Fruit fly (Drosophila melanogaster) whole organism, pupa: ENCODE results near the gene CG46460.

Experiments used
- EcR ChIP-seq: fragments of 200-800 bp; sonication (Bioruptor generic); optimal IDR thresholded peaks from 3 replicates; lab custom pipeline; 2019; ENCODE audit warnings: missing biosample characterization, missing genetic modification characterization, mild to moderate bottlenecking, moderate library complexity, missing genetic modification reagents
- gl ChIP-seq: fragments of 200-800 bp; sonication (Bioruptor generic); optimal IDR thresholded peaks from 2 replicates; lab custom pipeline; 2018; ENCODE audit warnings: missing biosample characterization, mild to moderate bottlenecking, missing genetic modification characterization

DNA sequence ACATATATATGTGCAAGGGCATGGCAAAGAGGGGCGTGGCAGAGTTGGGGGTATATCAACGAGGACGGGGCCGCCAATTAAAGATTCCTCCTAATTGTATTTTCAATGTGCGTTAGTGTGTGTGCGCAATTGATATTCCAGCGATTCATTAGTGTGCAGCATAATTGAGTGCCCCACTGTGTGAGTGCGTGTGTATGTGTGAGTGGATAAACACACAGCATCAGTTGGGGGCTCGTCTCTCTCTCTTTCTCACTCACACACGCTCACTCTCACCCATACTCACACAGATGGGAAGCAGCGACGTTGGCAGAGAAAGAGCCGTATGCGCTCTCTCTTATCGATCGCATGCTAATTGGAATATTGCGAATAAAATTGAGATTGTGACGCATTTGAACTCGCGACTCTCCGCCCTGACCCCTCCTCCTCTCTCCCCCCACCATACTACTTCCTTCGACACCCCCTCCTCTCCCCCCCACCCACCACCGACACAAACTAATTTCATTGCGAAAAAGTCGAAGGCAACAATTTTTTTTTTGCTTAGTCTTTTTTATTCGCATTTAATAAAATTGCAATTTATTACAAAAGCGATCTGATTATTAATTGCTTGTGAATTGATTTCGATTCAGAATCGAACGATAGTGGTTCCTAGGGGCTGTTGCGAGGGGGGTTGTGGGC is 6.6 kb upstream of the CG46460 start:
- TF ChIP-seq EcR (GFP tag; lab: Kevin White, UChicago) (no peak), gl (tag; lab: Kevin White, UChicago) (no peak)
